Fruit fly (Drosophila melanogaster) whole organism, adult: ENCODE data around the gene CG14227.

Experiments used
- CG11617 ChIP-seq: fragments of 200-800 bp; sonication (Bioruptor generic); optimal IDR thresholded peaks from 2 replicates; lab custom pipeline; 2017; ENCODE audit warnings: mild to moderate bottlenecking, missing biosample characterization, missing genetic modification reagents, missing genetic modification characterization
- CG12768 ChIP-seq: fragments of 200-800 bp; sonication (Bioruptor generic); optimal IDR thresholded peaks from 2 replicates; lab custom pipeline; 2017; ENCODE audit warnings: missing biosample characterization, missing genetic modification characterization, mild to moderate bottlenecking, moderate library complexity, missing genetic modification reagents
- CG14711 ChIP-seq: fragments of 200-800 bp; sonication (Bioruptor generic); optimal IDR thresholded peaks from 2 replicates; lab custom pipeline; 2018; ENCODE audit warnings: missing biosample characterization, mild to moderate bottlenecking, missing genetic modification characterization, moderate library complexity
- CG1620 ChIP-seq: fragments of 200-800 bp; sonication (Bioruptor generic); optimal IDR thresholded peaks from 2 replicates; lab custom pipeline; 2016; ENCODE audit warnings: missing biosample characterization, missing genetic modification characterization
- CG33017 ChIP-seq: fragments of 200-800 bp; sonication (Bioruptor generic); optimal IDR thresholded peaks from 2 replicates; lab custom pipeline; 2018; ENCODE audit warnings: missing biosample characterization, mild to moderate bottlenecking, missing genetic modification characterization, moderate library complexity
- CG5204 ChIP-seq: fragments of 200-800 bp; sonication (Bioruptor generic); optimal IDR thresholded peaks from 2 replicates; lab custom pipeline; 2016; ENCODE audit warnings: missing biosample characterization, missing genetic modification characterization
- CG7045 ChIP-seq: fragments of 200-800 bp; sonication (Bioruptor generic); optimal IDR thresholded peaks from 2 replicates; lab custom pipeline; 2017; ENCODE audit warnings: missing biosample characterization, mild to moderate bottlenecking, missing genetic modification characterization
- CG7101 ChIP-seq: fragments of 200-800 bp; sonication (Bioruptor generic); optimal IDR thresholded peaks from 2 replicates; lab custom pipeline; 2018; ENCODE audit warnings: missing biosample characterization, mild to moderate bottlenecking, missing genetic modification characterization, moderate library complexity
- Clk ChIP-seq: fragments of 200-800 bp; sonication (Bioruptor generic); optimal IDR thresholded peaks from 2 replicates; lab custom pipeline; 2017; ENCODE audit warnings: missing biosample characterization, missing genetic modification characterization
- Crg-1 ChIP-seq: fragments of 200-800 bp; sonication (Bioruptor generic); optimal IDR thresholded peaks from 2 replicates; lab custom pipeline; 2016; ENCODE audit warnings: missing biosample characterization, missing genetic modification characterization
- Hr96 ChIP-seq: fragments of 200-800 bp; sonication (Bioruptor generic); optimal IDR thresholded peaks from 2 replicates; lab custom pipeline; 2016; ENCODE audit warnings: missing biosample characterization, missing genetic modification characterization
- Mnt ChIP-seq: fragments of 200-800 bp; sonication (Bioruptor generic); optimal IDR thresholded peaks from 2 replicates; lab custom pipeline; 2016; ENCODE audit warnings: missing biosample characterization, mild to moderate bottlenecking, missing genetic modification characterization
- bab1 ChIP-seq: fragments of 200-800 bp; sonication (Bioruptor generic); optimal IDR thresholded peaks from 3 replicates; lab custom pipeline; 2019; ENCODE audit warnings: missing biosample characterization, mild to moderate bottlenecking, missing genetic modification characterization, moderate library complexity
- cic ChIP-seq: fragments of 200-800 bp; sonication (Bioruptor generic); optimal IDR thresholded peaks from 2 replicates; lab custom pipeline; 2017; ENCODE audit warnings: missing biosample characterization, mild to moderate bottlenecking, missing genetic modification characterization, moderate library complexity
- cnc ChIP-seq, 2 experiments: fragments of >200 bp; optimal IDR thresholded peaks; 2 replicates each; lab custom pipeline; 2017
- kay ChIP-seq: fragments of 200-800 bp; sonication (Bioruptor generic); peaks from one replicate; lab custom pipeline; 2016; ENCODE audit warnings: missing biosample characterization, missing genetic modification characterization, borderline replicate concordance
- ovo ChIP-seq: fragments of 200-800 bp; sonication (Bioruptor generic); optimal IDR thresholded peaks from 2 replicates; lab custom pipeline; 2016; ENCODE audit warnings: missing biosample characterization, missing genetic modification characterization
- pad ChIP-seq: fragments of 200-800 bp; sonication (Bioruptor generic); optimal IDR thresholded peaks from 3 replicates; lab custom pipeline; 2017; ENCODE audit warnings: missing biosample characterization, missing genetic modification characterization, mild to moderate bottlenecking, moderate library complexity, missing genetic modification reagents
- tj ChIP-seq: fragments of 200-800 bp; sonication (Bioruptor generic); optimal IDR thresholded peaks from 3 replicates; lab custom pipeline; 2017; ENCODE audit warnings: missing biosample characterization, mild to moderate bottlenecking, missing genetic modification characterization, moderate library complexity
- toe ChIP-seq: fragments of 200-800 bp; sonication (Bioruptor generic); optimal IDR thresholded peaks from 2 replicates; lab custom pipeline; 2016; ENCODE audit warnings: missing biosample characterization, missing genetic modification characterization

Gene CG14227

dm6 chrX:19684048-19684447, 4.7 kb downstream of the CG14227 start:
- TF ChIP-seq Clk (GFP tag; lab: Kevin White, UChicago) (no peak), pad (no peak), CG12768 (peak; percentile 19), CG11617 (no peak), CG14711 (tag; lab: Kevin White, UChicago) (no peak)

dm6 chrX:19683040-19683875, 5.5 kb downstream of the CG14227 start, which contains the start of the genes dome and Ubqn:
TSS of gene dome (minus strand) at chrX:19683518.
TSS of gene Ubqn (plus strand) at chrX:19683808.
- peak; percentile 50 for TF ChIP-seq pad
- TF ChIP-seq CG1620 (GFP tag; lab: Kevin White, UChicago), result no peak
- no peak for TF ChIP-seq cnc (optimal IDR thresholded peaks at IDR 0.05; lab: Kevin White, UChicago)
- TF ChIP-seq cic (GFP tag; lab: Kevin White, UChicago), result peak; percentile 62
- peak; percentile 31 for TF ChIP-seq ovo (GFP tag; lab: Kevin White, UChicago)
- peak; percentile 71 for TF ChIP-seq tj (GFP tag; lab: Kevin White, UChicago)
- TF ChIP-seq toe, result peak; percentile 29
- TF ChIP-seq Crg-1 (GFP tag; lab: Kevin White, UChicago), result peak; percentile 28
- peak; percentile 55 for TF ChIP-seq bab1 (GFP tag; lab: Kevin White, UChicago)
- peak; percentile 5 for TF ChIP-seq CG14711 (tag; lab: Kevin White, UChicago)
- TF ChIP-seq CG7101 (tag; lab: Kevin White, UChicago), result peak; percentile 14
- TF ChIP-seq CG5204, result no peak
- TF ChIP-seq CG12768, result peak; percentile 56
- TF ChIP-seq Hr96 (GFP tag; lab: Kevin White, UChicago), result peak; percentile 49
- TF ChIP-seq kay (GFP tag; lab: Kevin White, UChicago), result no peak
- TF ChIP-seq CG33017 (tag; lab: Kevin White, UChicago), result no peak
- TF ChIP-seq CG11617, result peak; percentile 33
- TF ChIP-seq Clk (GFP tag; lab: Kevin White, UChicago), result no peak
- peak; percentile 63 for TF ChIP-seq Mnt (GFP tag; lab: Kevin White, UChicago)
- TF ChIP-seq CG7045 (GFP tag; lab: Kevin White, UChicago), result no peak

dm6 chrX:19679207-19679606, 9.5 kb downstream of the CG14227 start:
- TF ChIP-seq bab1 (GFP tag; lab: Kevin White, UChicago) (no peak), CG1620 (GFP tag; lab: Kevin White, UChicago) (no peak)

- TF ChIP-seq toe (no peak), CG7045 (GFP tag; lab: Kevin White, UChicago) (no peak), Hr96 (GFP tag; lab: Kevin White, UChicago) (no peak), Crg-1 (GFP tag; lab: Kevin White, UChicago) (no peak), kay (GFP tag; lab: Kevin White, UChicago) (no peak), Mnt (GFP tag; lab: Kevin White, UChicago) (no peak), ovo (GFP tag; lab: Kevin White, UChicago) (no peak), cic (GFP tag; lab: Kevin White, UChicago) (no peak), CG14711 (tag; lab: Kevin White, UChicago) (no peak), CG12768 (no peak), CG7101 (tag; lab: Kevin White, UChicago) (no peak), CG11617 (no peak), Clk (GFP tag; lab: Kevin White, UChicago) (no peak), CG33017 (tag; lab: Kevin White, UChicago) (no peak), cnc (optimal IDR thresholded peaks at IDR 0.05; lab: Kevin White, UChicago) (no peak), tj (GFP tag; lab: Kevin White, UChicago) (no peak), CG5204 (no peak)
These were observed 13.1 kb downstream of the CG14227 start, which contains the start of gene et for dm6 chrX:19675662-19676061. TSS of gene et (minus strand) at chrX:19675891.

dm6 chrX:19668405-19668804, 20.3 kb downstream of the CG14227 start:
- TF ChIP-seq toe (peak; percentile 91), Mnt (GFP tag; lab: Kevin White, UChicago) (peak; percentile 94), cnc (optimal IDR thresholded peaks at IDR 0.05; lab: Kevin White, UChicago) (no peak), CG1620 (GFP tag; lab: Kevin White, UChicago) (peak; percentile 96), CG33017 (tag; lab: Kevin White, UChicago) (peak; percentile 93), CG11617 (peak; percentile 94), Crg-1 (GFP tag; lab: Kevin White, UChicago) (peak; percentile 93), tj (GFP tag; lab: Kevin White, UChicago) (peak; percentile 81), bab1 (GFP tag; lab: Kevin White, UChicago) (peak; percentile 90), kay (GFP tag; lab: Kevin White, UChicago) (peak; percentile 99), ovo (GFP tag; lab: Kevin White, UChicago) (peak; percentile 91), Clk (GFP tag; lab: Kevin White, UChicago) (peak; percentile 84), CG7045 (GFP tag; lab: Kevin White, UChicago) (peak; percentile 91), CG14711 (tag; lab: Kevin White, UChicago) (peak; percentile 88), CG7101 (tag; lab: Kevin White, UChicago) (peak; percentile 98), pad (peak; percentile 83), cic (GFP tag; lab: Kevin White, UChicago) (peak; percentile 44), CG12768 (peak; percentile 96), Hr96 (GFP tag; lab: Kevin White, UChicago) (peak; percentile 98), CG5204 (peak; percentile 95)
